Fruit fly (Drosophila melanogaster) whole organism, embryonic: ENCODE results near the gene Ada1-2.

Experiments
- Abd-B ChIP-seq: fragments of 200-800 bp; sonication (Bioruptor generic); optimal IDR thresholded peaks from 2 replicates; lab custom pipeline; 2018; ENCODE audit warnings: missing biosample characterization, mild to moderate bottlenecking, missing genetic modification characterization, moderate library complexity
- Atf3 ChIP-seq: fragments of 200-800 bp; sonication (Bioruptor generic); optimal IDR thresholded peaks from 3 replicates; lab custom pipeline; 2016; ENCODE audit warnings: missing biosample characterization, missing genetic modification characterization
- B-H1 ChIP-seq: fragments of 200-800 bp; sonication (Bioruptor generic); IDR thresholded peaks from 3 replicates; pipeline ENCODE4 v1.3.6; 2022; ENCODE audit warnings: missing biosample characterization, missing genetic modification characterization
- C15 ChIP-seq: fragments of 200-800 bp; sonication (Bioruptor generic); IDR thresholded peaks from 3 replicates; pipeline ENCODE4 v1.3.6; 2022; ENCODE audit warnings: missing biosample characterization, missing genetic modification characterization
- CG11398 ChIP-seq: fragments of 200-800 bp; sonication (Bioruptor generic); optimal IDR thresholded peaks from 2 replicates; lab custom pipeline; 2016; ENCODE audit warnings: missing biosample characterization, missing genetic modification characterization
- CG11560 ChIP-seq: fragments of 200-800 bp; sonication (Bioruptor generic); IDR thresholded peaks from 3 replicates; pipeline ENCODE4 v1.3.6; 2022; ENCODE audit warnings: missing biosample characterization, missing genetic modification characterization
- CG12104 ChIP-seq: fragments of 200-800 bp; sonication (Bioruptor generic); optimal IDR thresholded peaks from 3 replicates; lab custom pipeline; 2016; ENCODE audit warnings: missing biosample characterization, missing genetic modification characterization
- CG13287 ChIP-seq: fragments of 200-800 bp; sonication (Bioruptor generic); IDR thresholded peaks from 2 replicates; pipeline ENCODE4 v1.3.6; 2022; ENCODE audit warnings: missing biosample characterization, missing genetic modification characterization; ENCODE audit not compliant: partially characterized antibody
- CG13296 ChIP-seq: fragments of 200-800 bp; sonication (Bioruptor generic); optimal IDR thresholded peaks from 3 replicates; lab custom pipeline; 2018; ENCODE audit warnings: missing biosample characterization, mild to moderate bottlenecking, missing genetic modification characterization
- CG15514 ChIP-seq: fragments of 200-800 bp; sonication (Bioruptor generic); optimal IDR thresholded peaks from 3 replicates; lab custom pipeline; 2017; ENCODE audit warnings: missing biosample characterization, missing genetic modification characterization, mild to moderate bottlenecking, moderate library complexity, missing genetic modification reagents
- CG17568 ChIP-seq: fragments of 200-800 bp; sonication (Bioruptor generic); optimal IDR thresholded peaks from 2 replicates; lab custom pipeline; 2018; ENCODE audit warnings: missing biosample characterization, mild to moderate bottlenecking, missing genetic modification characterization, moderate library complexity
- CG2199 ChIP-seq: fragments of 200-800 bp; sonication (Bioruptor generic); IDR thresholded peaks from 3 replicates; pipeline ENCODE4 v1.3.6; 2022; ENCODE audit warnings: missing biosample characterization, missing genetic modification characterization
- CG2678 ChIP-seq: fragments of 200-800 bp; sonication (Bioruptor generic); optimal IDR thresholded peaks from 3 replicates; lab custom pipeline; 2019; ENCODE audit warnings: missing biosample characterization, mild to moderate bottlenecking, missing genetic modification characterization, moderate library complexity
- CG2712 ChIP-seq: fragments of 200-800 bp; optimal IDR thresholded peaks from 3 replicates; lab custom pipeline; 2019; ENCODE audit warnings: missing biosample characterization, mild to moderate bottlenecking, missing genetic modification characterization, moderate library complexity
- CG32532 ChIP-seq: fragments of 200-800 bp; sonication (Bioruptor generic); IDR thresholded peaks from 2 replicates; pipeline ENCODE4 v1.3.6; 2022; ENCODE audit warnings: missing biosample characterization, missing genetic modification characterization
- CG3726 ChIP-seq: fragments of 200-800 bp; sonication (Bioruptor generic); IDR thresholded peaks from 3 replicates; pipeline ENCODE4, ENCODE4 v1.3.6; 2022; ENCODE audit warnings: missing biosample characterization, missing genetic modification characterization
- CG4707 ChIP-seq: fragments of 200-800 bp; sonication (Bioruptor generic); optimal IDR thresholded peaks from 2 replicates; lab custom pipeline; 2018; ENCODE audit warnings: missing biosample characterization, mild to moderate bottlenecking, missing genetic modification characterization, moderate library complexity
- CG4854 ChIP-seq: fragments of 200-800 bp; sonication (Bioruptor generic); optimal IDR thresholded peaks from 2 replicates; lab custom pipeline; 2016; ENCODE audit warnings: missing biosample characterization, missing genetic modification characterization, inconsistent platforms
- CG7271 ChIP-seq: fragments of 200-800 bp; sonication (Bioruptor generic); optimal IDR thresholded peaks from 2 replicates; lab custom pipeline; 2018; ENCODE audit warnings: missing biosample characterization, mild to moderate bottlenecking, missing genetic modification characterization, moderate library complexity
- CG7372 ChIP-seq: fragments of 200-800 bp; sonication (Bioruptor generic); IDR thresholded peaks from 2 replicates; pipeline ENCODE4 v1.3.6; 2022; ENCODE audit warnings: missing biosample characterization, missing genetic modification characterization
- CG7963 ChIP-seq: fragments of 200-800 bp; sonication (Bioruptor generic); IDR thresholded peaks from 3 replicates; pipeline ENCODE4 v1.3.6; 2022; ENCODE audit warnings: missing biosample characterization, missing genetic modification characterization; ENCODE audit not compliant: partially characterized antibody
- CG9797 ChIP-seq: fragments of 200-800 bp; sonication (Bioruptor generic); optimal IDR thresholded peaks from 3 replicates; lab custom pipeline; 2018; ENCODE audit warnings: missing biosample characterization, mild to moderate bottlenecking, missing genetic modification characterization
- D ChIP-seq, 2 experiments: fragments of 200-800 bp in 1 of 2; fragments of >200 bp in 1 of 2; sonication (Bioruptor generic) in 1 of 2; optimal IDR thresholded peaks; 2 replicates in 1 of 2; 3 replicates in 1 of 2; lab custom pipeline; 2017; ENCODE audit warnings: mild to moderate bottlenecking in 1 of 2, missing biosample characterization in 1 of 2, missing genetic modification characterization in 1 of 2, missing genetic modification reagents in 1 of 2
- Dbx ChIP-seq: fragments of 200-800 bp; sonication (Bioruptor generic); IDR thresholded peaks from 3 replicates; pipeline ENCODE4 v1.3.6; 2022; ENCODE audit warnings: missing biosample characterization, missing genetic modification characterization
- HHEX ChIP-seq: fragments of 200-800 bp; sonication (Bioruptor generic); optimal IDR thresholded peaks from 3 replicates; lab custom pipeline; 2017; ENCODE audit warnings: missing biosample characterization, mild to moderate bottlenecking, missing genetic modification characterization, missing genetic modification reagents
- HLH3B ChIP-seq: fragments of 200-800 bp; sonication (Bioruptor generic); IDR thresholded peaks from 2 replicates; pipeline ENCODE4 v1.3.6; 2022; ENCODE audit warnings: missing biosample characterization, missing genetic modification characterization
- Hr39 ChIP-seq: fragments of >200 bp; optimal IDR thresholded peaks from 2 replicates; lab custom pipeline; 2017
- Kr ChIP-seq: fragments of 200-800 bp; sonication (Bioruptor generic); optimal IDR thresholded peaks from 2 replicates; lab custom pipeline; 2017; ENCODE audit warnings: missing biosample characterization, mild to moderate bottlenecking, missing genetic modification characterization
- MTF-1 ChIP-seq: fragments of 200-800 bp; sonication (Bioruptor generic); optimal IDR thresholded peaks from 2 replicates; lab custom pipeline; 2018; ENCODE audit warnings: missing biosample characterization, mild to moderate bottlenecking, missing genetic modification characterization, borderline replicate concordance
- Meics ChIP-seq: fragments of 200-800 bp; sonication (Bioruptor generic); optimal IDR thresholded peaks from 2 replicates; lab custom pipeline; 2017; ENCODE audit warnings: missing biosample characterization, mild to moderate bottlenecking, missing genetic modification characterization
- Nf-YA ChIP-seq: fragments of 200-800 bp; sonication (Bioruptor generic); IDR thresholded peaks from 2 replicates; pipeline ENCODE4 v1.3.6; 2022; ENCODE audit warnings: missing biosample characterization, missing genetic modification characterization
- Poxn ChIP-seq: fragments of 200-800 bp; sonication (Bioruptor generic); IDR thresholded peaks from 2 replicates; pipeline ENCODE4 v1.3.6; 2022; ENCODE audit warnings: missing biosample characterization, missing genetic modification characterization
- cg ChIP-seq: fragments of 200-800 bp; sonication (Bioruptor generic); optimal IDR thresholded peaks from 3 replicates; lab custom pipeline; 2019; ENCODE audit warnings: missing biosample characterization, mild to moderate bottlenecking, missing genetic modification characterization, moderate library complexity
- dan ChIP-seq: fragments of 200-800 bp; sonication (Bioruptor generic); IDR thresholded peaks from 2 replicates; pipeline ENCODE4 v1.3.6; 2022; ENCODE audit warnings: missing biosample characterization, missing genetic modification characterization
- disco-r ChIP-seq: fragments of 200-800 bp; sonication (Bioruptor generic); optimal IDR thresholded peaks from 2 replicates; lab custom pipeline; 2016; ENCODE audit warnings: missing biosample characterization, missing genetic modification characterization
- dmrt11E ChIP-seq: fragments of 200-800 bp; sonication (Bioruptor generic); optimal IDR thresholded peaks from 3 replicates; lab custom pipeline; 2018; ENCODE audit warnings: missing biosample characterization, mild to moderate bottlenecking, missing genetic modification characterization, moderate library complexity
- en ChIP-seq: fragments of 200-800 bp; sonication (Bioruptor generic); optimal IDR thresholded peaks from 2 replicates; lab custom pipeline; 2016; ENCODE audit warnings: missing biosample characterization, missing genetic modification characterization
- eve ChIP-seq, 2 experiments: fragments of >200 bp; optimal IDR thresholded peaks; 2 replicates each; lab custom pipeline; 2017; ENCODE audit warnings: missing biosample characterization in 2 of 2, missing genetic modification characterization in 2 of 2
- exex ChIP-seq: fragments of 200-800 bp; sonication (Bioruptor generic); optimal IDR thresholded peaks from 4 replicates; lab custom pipeline; 2018; ENCODE audit warnings: missing biosample characterization, mild to moderate bottlenecking, missing genetic modification characterization, moderate library complexity
- fru ChIP-seq: fragments of >200 bp; optimal IDR thresholded peaks from 2 replicates; lab custom pipeline; 2017
- fu2 ChIP-seq: fragments of 200-800 bp; sonication (Bioruptor generic); optimal IDR thresholded peaks from 2 replicates; lab custom pipeline; 2016; ENCODE audit warnings: missing biosample characterization, missing genetic modification characterization
- gcm2 ChIP-seq: fragments of 200-800 bp; sonication (Bioruptor generic); optimal IDR thresholded peaks from 2 replicates; lab custom pipeline; 2016; ENCODE audit warnings: missing biosample characterization, missing genetic modification characterization
- hbn ChIP-seq: fragments of 200-800 bp; sonication (Bioruptor generic); IDR thresholded peaks from 2 replicates; pipeline ENCODE4 v1.3.6; 2022; ENCODE audit warnings: missing biosample characterization, missing genetic modification characterization; ENCODE audit not compliant: partially characterized antibody
- her ChIP-seq: fragments of 200-800 bp; sonication (Bioruptor generic); optimal IDR thresholded peaks from 2 replicates; lab custom pipeline; 2016; ENCODE audit warnings: missing biosample characterization, missing genetic modification characterization
- otp ChIP-seq: fragments of 200-800 bp; sonication (Bioruptor generic); IDR thresholded peaks from 3 replicates; pipeline ENCODE4, ENCODE4 v1.3.6; 2022; ENCODE audit warnings: missing biosample characterization, missing genetic modification characterization
- pan ChIP-seq, 4 experiments: fragments of >200 bp in 3 of 4; fragments of 200-800 bp in 1 of 4; sonication (Bioruptor generic) in 1 of 4; optimal IDR thresholded peaks in 3 of 4; IDR thresholded peaks in 1 of 4; 2 replicates each; pipeline versions ENCODE4 v1.3.6 to Lab custom; 2017 to 2022; ENCODE audit warnings: missing biosample characterization in 2 of 4, missing genetic modification characterization in 2 of 4, mixed read lengths in 1 of 4
- salm ChIP-seq: fragments of 200-800 bp; sonication (Bioruptor generic); optimal IDR thresholded peaks from 2 replicates; lab custom pipeline; 2018; ENCODE audit warnings: missing biosample characterization, mild to moderate bottlenecking, missing genetic modification characterization
- schlank ChIP-seq: fragments of 200-800 bp; sonication (Bioruptor generic); optimal IDR thresholded peaks from 2 replicates; lab custom pipeline; 2018; ENCODE audit warnings: missing biosample characterization, mild to moderate bottlenecking, missing genetic modification characterization
- slou ChIP-seq: fragments of 200-800 bp; sonication (Bioruptor generic); optimal IDR thresholded peaks from 3 replicates; lab custom pipeline; 2016; ENCODE audit warnings: missing biosample characterization, missing genetic modification characterization
- sqz ChIP-seq: fragments of 200-800 bp; sonication (Bioruptor generic); optimal IDR thresholded peaks from 3 replicates; lab custom pipeline; 2018; ENCODE audit warnings: missing biosample characterization, mild to moderate bottlenecking, missing genetic modification characterization
- vnd ChIP-seq: fragments of 200-800 bp; sonication (Bioruptor generic); IDR thresholded peaks from 3 replicates; pipeline ENCODE4 v1.3.6; 2022; ENCODE audit warnings: missing biosample characterization, missing genetic modification characterization; ENCODE audit not compliant: partially characterized antibody

Gene Ada1-2

DNA sequence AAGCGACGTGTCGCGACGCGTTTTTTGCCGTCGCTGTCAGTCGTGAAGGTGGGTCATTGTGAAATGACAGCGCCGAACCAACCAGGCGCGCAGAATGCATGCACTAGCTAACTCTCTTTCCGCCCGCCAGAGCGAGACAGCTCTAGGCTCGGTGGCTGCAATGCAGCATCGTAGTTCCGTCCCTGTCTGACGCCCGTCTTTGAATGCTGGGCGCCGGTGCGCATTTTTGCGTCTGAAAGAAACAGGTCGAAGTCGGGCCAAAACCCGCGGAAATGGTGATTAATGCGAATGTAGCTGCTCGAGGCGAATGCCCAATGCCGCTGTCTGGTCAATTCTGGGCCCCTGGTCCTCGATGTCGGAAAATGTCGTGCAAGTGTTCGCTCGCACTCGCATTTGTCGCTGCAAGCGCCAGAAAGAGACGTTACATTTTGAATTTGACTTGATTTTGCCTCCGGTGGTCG lies 14.7 kb downstream of the Ada1-2 start (continued):
- TF ChIP-seq CG4854 (no peak), CG2678 (tag; lab: Kevin White, UChicago) (peak; percentile 41), CG2199 (GFP tag; lab: Robert Waterston, UW) (no peak), vnd (GFP tag; lab: Robert Waterston, UW) (no peak), CG3726 (no peak), D (optimal IDR thresholded peaks at IDR 0.05; lab: Kevin White, UChicago) (peak; percentile 97), D (GFP tag; optimal IDR thresholded peaks at IDR 0.05; lab: Kevin White, UChicago) (peak; percentile 5), CG7963 (GFP tag; lab: Robert Waterston, UW) (no peak), fru (lab: Kevin White, UChicago) (no peak), sqz (GFP tag; lab: Kevin White, UChicago) (peak; percentile 96), HLH3B (GFP tag; lab: Robert Waterston, UW) (no peak), her (GFP tag; lab: Kevin White, UChicago) (peak; percentile 77), CG11398 (GFP tag; lab: Kevin White, UChicago) (no peak), gcm2 (GFP tag; lab: Kevin White, UChicago) (peak; percentile 43), slou (GFP tag; lab: Kevin White, UChicago) (no peak), Dbx (GFP tag; lab: Robert Waterston, UW) (no peak), salm (peak; percentile 43), eve (GFP tag; optimal IDR thresholded peaks at IDR 0.05; lab: Kevin White, UChicago) (no peak), C15 (GFP tag; lab: Robert Waterston, UW) (no peak), MTF-1 (GFP tag; lab: Kevin White, UChicago) (peak; percentile 53), Poxn (GFP tag; lab: Robert Waterston, UW) (no peak), exex (peak; percentile 76), fu2 (no peak), CG12104 (GFP tag; lab: Kevin White, UChicago) (no peak), schlank (tag; lab: Kevin White, UChicago) (no peak), cg (GFP tag; lab: Kevin White, UChicago) (peak; percentile 69), dmrt11E (tag; lab: Kevin White, UChicago) (peak; percentile 21), CG2712 (tag; lab: Kevin White, UChicago) (peak; percentile 66), CG13287 (no peak), Abd-B (GFP tag; lab: Kevin White, UChicago) (no peak), hbn (GFP tag; lab: Robert Waterston, UW) (no peak), CG15514 (GFP tag; lab: Kevin White, UChicago) (peak; percentile 75), HHEX (GFP tag; lab: Kevin White, UChicago) (peak; percentile 51), disco-r (GFP tag; lab: Kevin White, UChicago) (peak; percentile 50), CG4707 (GFP tag; lab: Kevin White, UChicago) (peak; percentile 82), CG13296 (GFP tag; lab: Kevin White, UChicago) (peak; percentile 60), pan (optimal IDR thresholded peaks at IDR 0.05; lab: Kevin White, UChicago) (no peak), pan (GFP tag; optimal IDR thresholded peaks at IDR 0.05 in 1 of 2, IDR thresholded peaks at IDR 0.05 in 1 of 2) (no peak), dan (no peak), Meics (GFP tag; lab: Kevin White, UChicago) (no peak), B-H1 (no peak), en (peak; percentile 10), Atf3 (no peak), Hr39 (lab: Kevin White, UChicago) (no peak), CG11560 (no peak), CG32532 (GFP tag; lab: Robert Waterston, UW) (no peak), Kr (GFP tag; lab: Kevin White, UChicago) (peak; percentile 90), CG7271 (tag; lab: Kevin White, UChicago) (no peak), Nf-YA (GFP tag; lab: Robert Waterston, UW) (no peak), otp (GFP tag; lab: Robert Waterston, UW) (no peak), CG9797 (GFP tag; lab: Kevin White, UChicago) (peak; percentile 17), CG17568 (GFP tag; lab: Kevin White, UChicago) (peak; percentile 63), CG7372 (GFP tag; lab: Robert Waterston, UW) (no peak)
